Worm (Caenorhabditis elegans): ENCODE results near the gene eif-2Bgamma.

Gene eif-2Bgamma

ce11 chrII:6968191-6968675 lies 785 bp upstream of the eif-2Bgamma start (continued):
- peak; percentile 66 for TF ChIP-seq unc-130 (GFP tag; optimal IDR thresholded peaks at IDR 0.05)
- TF ChIP-seq T26A8.4 (GFP tag; IDR thresholded peaks at IDR 0.05), result peak; percentile 96
- 0 out of 2 replicates have a peak, but pooled peaks have one; percentile 34 for TF ChIP-seq mxl-2 (GFP tag; conservative IDR thresholded peaks at IDR 0.05)
- peak; percentile 38 for TF ChIP-seq dpl-1 (GFP tag; optimal IDR thresholded peaks at IDR 0.05)
- TF ChIP-seq jun-1 (tag; optimal IDR thresholded peaks at IDR 0.05), result no peak
- no peak for TF ChIP-seq madf-5 (GFP tag; IDR thresholded peaks at IDR 0.05)
- no peak for TF ChIP-seq zip-11 (GFP tag; IDR thresholded peaks at IDR 0.05)
- TF ChIP-seq snpc-1.2 (GFP tag; IDR thresholded peaks at IDR 0.05), result peak; percentile 82
- TF ChIP-seq ceh-32 (tag; optimal IDR thresholded peaks at IDR 0.05; ENCODE audit: poor library complexity), result no peak
- TF ChIP-seq Y105C5A.15 (GFP tag; IDR thresholded peaks at IDR 0.05), result no peak
- 0 out of 2 replicates have a peak, but pooled peaks have one; percentile 40 for TF ChIP-seq dmd-8 (GFP tag; IDR thresholded peaks at IDR 0.05)
- TF ChIP-seq daf-19 (GFP tag; conservative IDR thresholded peaks at IDR 0.05), result no peak
- peak; percentile 51 for TF ChIP-seq nhr-6 (tag; optimal IDR thresholded peaks at IDR 0.05)
- TF ChIP-seq ZK337.2 (GFP tag; IDR thresholded peaks at IDR 0.05), result no peak
- no peak for TF ChIP-seq dmd-9 (GFP tag; IDR thresholded peaks at IDR 0.05)
- TF ChIP-seq attf-4 (tag; optimal IDR thresholded peaks at IDR 0.05), result no peak
- peak; percentile 2 for TF ChIP-seq lir-3 (tag; optimal IDR thresholded peaks at IDR 0.05)
- peak; percentile 66 for TF ChIP-seq set-16 (GFP tag; IDR thresholded peaks at IDR 0.05)
- no peak for TF ChIP-seq egl-27 (tag; optimal IDR thresholded peaks at IDR 0.05)
- no peak for TF ChIP-seq fos-1 (tag; optimal IDR thresholded peaks at IDR 0.05)
- no peak for TF ChIP-seq ztf-11 (tag; optimal IDR thresholded peaks at IDR 0.05)
- no peak for TF ChIP-seq F44E2.7 (GFP tag; IDR thresholded peaks at IDR 0.05)
- TF ChIP-seq aha-1 (tag), result peak; percentile 86
- TF ChIP-seq T20F7.1 (GFP tag; optimal IDR thresholded peaks at IDR 0.05), result peak; percentile 78
- no peak for TF ChIP-seq ceh-62 (tag; optimal IDR thresholded peaks at IDR 0.05)
- peak; percentile 72 for TF ChIP-seq lin-38 (GFP tag; IDR thresholded peaks at IDR 0.05)
- TF ChIP-seq ceh-44 (GFP tag; IDR thresholded peaks at IDR 0.05), result peak; percentile 80
- TF ChIP-seq php-3 (GFP tag; IDR thresholded peaks at IDR 0.05), result peak; percentile 63; the same call in 1 of the 2 replicates
- TF ChIP-seq ZK546.5 (tag; optimal IDR thresholded peaks at IDR 0.05), result no peak
- no peak for TF ChIP-seq skn-1 (tag; optimal IDR thresholded peaks at IDR 0.05)
- peak; percentile 91 for TF ChIP-seq nhr-102 (tag; optimal IDR thresholded peaks at IDR 0.05)
- no peak for TF ChIP-seq lin-39 (tag; optimal IDR thresholded peaks at IDR 0.05)
- no peak for TF ChIP-seq daf-12 (tag; optimal IDR thresholded peaks at IDR 0.05)
- TF ChIP-seq D1046.2 (GFP tag; IDR thresholded peaks at IDR 0.05), result 0 out of 2 replicates have a peak, but pooled peaks have one; percentile 70
- 0 out of 2 replicates have a peak, but pooled peaks have one; percentile 14 for TF ChIP-seq hmg-1.1 (GFP tag; IDR thresholded peaks at IDR 0.05)
- TF ChIP-seq zfp-3 (GFP tag; conservative IDR thresholded peaks at IDR 0.05), result no peak
- TF ChIP-seq daf-16 (GFP tag; optimal IDR thresholded peaks at IDR 0.05), result peak; percentile 60 to 90
- TF ChIP-seq daf-16 (tag; optimal IDR thresholded peaks at IDR 0.05), result peak; percentile 63
- TF ChIP-seq nhr-111 (GFP tag; optimal IDR thresholded peaks at IDR 0.05), result peak; percentile 55
- peak; percentile 83 for TF ChIP-seq nhr-25 (tag; optimal IDR thresholded peaks at IDR 0.05; ENCODE audit: borderline replicate concordance, insufficient read depth)
- peak; percentile 42 for TF ChIP-seq dmd-6 (GFP tag; IDR thresholded peaks at IDR 0.05)
- no peak for TF ChIP-seq R02D3.7 (tag; optimal IDR thresholded peaks at IDR 0.05)
- no peak for TF ChIP-seq zfp-2 (tag; optimal IDR thresholded peaks at IDR 0.05)
- TF ChIP-seq arid-1 (GFP tag; conservative IDR thresholded peaks at IDR 0.05), result peak; percentile 77
- no peak for TF ChIP-seq nhr-28 (tag; optimal IDR thresholded peaks at IDR 0.05)
- TF ChIP-seq nhr-76 (tag; optimal IDR thresholded peaks at IDR 0.05), result no peak
- no peak for TF ChIP-seq ceh-28 (tag; optimal IDR thresholded peaks at IDR 0.05)
- no peak for TF ChIP-seq F26F4.8 (GFP tag; conservative IDR thresholded peaks at IDR 0.05)
- TF ChIP-seq mep-1 (tag; optimal IDR thresholded peaks at IDR 0.05), result peak; percentile 83
- TF ChIP-seq unc-39 (tag; optimal IDR thresholded peaks at IDR 0.05), result no peak
- TF ChIP-seq nhr-77 (tag; optimal IDR thresholded peaks at IDR 0.05), result no peak
- peak; percentile 53; the same call in 1 of the 2 replicates for TF ChIP-seq lin-1 (GFP tag; IDR thresholded peaks at IDR 0.05)
- TF ChIP-seq nhr-10 (tag; optimal IDR thresholded peaks at IDR 0.05), result no peak
